Fruit fly (Drosophila melanogaster) whole organism, embryonic: ENCODE results near the gene CG10702.

ENCODE experiments used
- Atf6 ChIP-seq: fragments of 200-800 bp; sonication (Bioruptor generic); IDR thresholded peaks from 2 replicates; pipeline ENCODE4 v1.3.6; 2022; ENCODE audit warnings: missing biosample characterization, missing genetic modification characterization
- BEAF-32 ChIP-seq: fragments of 200-800 bp; sonication (Bioruptor generic); optimal IDR thresholded peaks from 3 replicates; lab custom pipeline; 2017; ENCODE audit warnings: missing biosample characterization, missing genetic modification characterization, mild to moderate bottlenecking, moderate library complexity, missing genetic modification reagents
- CG1024 ChIP-seq: fragments of 200-800 bp; sonication (Bioruptor generic); IDR thresholded peaks from 2 replicates; pipeline ENCODE4 v1.3.6; 2022; ENCODE audit warnings: missing biosample characterization, missing genetic modification characterization
- CG10274 ChIP-seq: fragments of 200-800 bp; sonication (Bioruptor generic); optimal IDR thresholded peaks from 3 replicates; lab custom pipeline; 2017; ENCODE audit warnings: missing biosample characterization, mild to moderate bottlenecking, missing genetic modification characterization
- CG10979 ChIP-seq: fragments of 200-800 bp; sonication (Bioruptor generic); optimal IDR thresholded peaks from 2 replicates; lab custom pipeline; 2018; ENCODE audit warnings: missing biosample characterization, mild to moderate bottlenecking, missing genetic modification characterization, moderate library complexity
- CG12236 ChIP-seq: fragments of 200-800 bp; sonication (Bioruptor generic); optimal IDR thresholded peaks from 2 replicates; lab custom pipeline; 2016; ENCODE audit warnings: missing biosample characterization, missing genetic modification characterization
- CG13624 ChIP-seq: fragments of 200-800 bp; sonication (Bioruptor generic); optimal IDR thresholded peaks from 2 replicates; lab custom pipeline; 2016; ENCODE audit warnings: missing biosample characterization, missing genetic modification characterization
- CG14050 ChIP-seq: fragments of 200-800 bp; sonication (Bioruptor generic); IDR thresholded peaks from 3 replicates; pipeline ENCODE4 v1.3.6; 2022; ENCODE audit warnings: missing biosample characterization, missing genetic modification characterization
- CG18476 ChIP-seq: fragments of 200-800 bp; sonication (Bioruptor generic); optimal IDR thresholded peaks from 2 replicates; lab custom pipeline; 2016; ENCODE audit warnings: missing biosample characterization, mild to moderate bottlenecking, missing genetic modification characterization
- CG18764 ChIP-seq: fragments of 200-800 bp; sonication (Bioruptor generic); optimal IDR thresholded peaks from 3 replicates; lab custom pipeline; 2016; ENCODE audit warnings: missing biosample characterization, missing genetic modification characterization
- CG31365 ChIP-seq: fragments of 200-800 bp; sonication (Bioruptor generic); optimal IDR thresholded peaks from 2 replicates; lab custom pipeline; 2018; ENCODE audit warnings: missing biosample characterization, mild to moderate bottlenecking, missing genetic modification characterization
- CG4360 ChIP-seq: fragments of 200-800 bp; sonication (Bioruptor generic); IDR thresholded peaks from 2 replicates; pipeline ENCODE4 v1.3.6; 2022; ENCODE audit warnings: missing biosample characterization, missing genetic modification characterization
- CG4424 ChIP-seq: fragments of 200-800 bp; sonication (Bioruptor generic); optimal IDR thresholded peaks from 3 replicates; lab custom pipeline; 2016; ENCODE audit warnings: missing biosample characterization, missing genetic modification characterization
- CG6654 ChIP-seq: fragments of 200-800 bp; sonication (Bioruptor generic); optimal IDR thresholded peaks from 2 replicates; lab custom pipeline; 2017; ENCODE audit warnings: missing biosample characterization, mild to moderate bottlenecking, missing genetic modification characterization
- CG6689 ChIP-seq: fragments of 200-800 bp; sonication (Bioruptor generic); IDR thresholded peaks from 2 replicates; pipeline ENCODE4 v1.3.6; 2022; ENCODE audit warnings: missing biosample characterization, missing genetic modification characterization
- CG6813 ChIP-seq: fragments of 200-800 bp; sonication (Bioruptor generic); optimal IDR thresholded peaks from 2 replicates; lab custom pipeline; 2017; ENCODE audit warnings: missing biosample characterization, missing genetic modification characterization, mild to moderate bottlenecking, moderate library complexity, missing genetic modification reagents
- CG7928 ChIP-seq: fragments of 200-800 bp; sonication (Bioruptor generic); optimal IDR thresholded peaks from 2 replicates; lab custom pipeline; 2017; ENCODE audit warnings: missing biosample characterization, mild to moderate bottlenecking, missing genetic modification characterization
- CG8290 ChIP-seq, 3 experiments: fragments of 200-800 bp; sonication (Bioruptor generic); optimal IDR thresholded peaks; 2 replicates each; lab custom pipeline; 2016 to 2019; ENCODE audit warnings: missing biosample characterization in 3 of 3, missing genetic modification characterization in 3 of 3, mild to moderate bottlenecking in 2 of 3, moderate library complexity in 1 of 3
- CG8478 ChIP-seq: fragments of >200 bp; optimal IDR thresholded peaks from 2 replicates; lab custom pipeline; 2018
- CG8765 ChIP-seq: fragments of 200-800 bp; sonication (Bioruptor generic); IDR thresholded peaks from 2 replicates; pipeline ENCODE4 v1.3.6; 2022; ENCODE audit warnings: missing biosample characterization, missing genetic modification characterization
- CG9727 ChIP-seq: fragments of 200-800 bp; sonication (Bioruptor generic); optimal IDR thresholded peaks from 3 replicates; lab custom pipeline; 2017; ENCODE audit warnings: missing biosample characterization, mild to moderate bottlenecking, missing genetic modification characterization
- CG9876 ChIP-seq: fragments of 200-800 bp; sonication (Bioruptor generic); optimal IDR thresholded peaks from 2 replicates; lab custom pipeline; 2016; ENCODE audit warnings: missing biosample characterization, missing genetic modification characterization
- Drgx ChIP-seq: fragments of 200-800 bp; sonication (Bioruptor generic); IDR thresholded peaks from 2 replicates; pipeline ENCODE4 v1.3.6; 2022; ENCODE audit warnings: missing biosample characterization, missing genetic modification characterization
- Fer3 ChIP-seq: fragments of 200-800 bp; sonication (Bioruptor generic); optimal IDR thresholded peaks from 2 replicates; lab custom pipeline; 2018; ENCODE audit warnings: missing biosample characterization, mild to moderate bottlenecking, missing genetic modification characterization, moderate library complexity
- HLH3B ChIP-seq: fragments of 200-800 bp; sonication (Bioruptor generic); IDR thresholded peaks from 2 replicates; pipeline ENCODE4 v1.3.6; 2022; ENCODE audit warnings: missing biosample characterization, missing genetic modification characterization
- Hey ChIP-seq: fragments of 200-800 bp; sonication (Bioruptor generic); optimal IDR thresholded peaks from 3 replicates; lab custom pipeline; 2018; ENCODE audit warnings: missing biosample characterization, mild to moderate bottlenecking, missing genetic modification characterization
- HmgD ChIP-seq: fragments of 200-800 bp; sonication (Bioruptor generic); optimal IDR thresholded peaks from 3 replicates; lab custom pipeline; 2016; ENCODE audit warnings: missing biosample characterization, missing genetic modification characterization
- Mad ChIP-seq: fragments of 200-800 bp; sonication (Bioruptor generic); optimal IDR thresholded peaks from 2 replicates; lab custom pipeline; 2016; ENCODE audit warnings: missing biosample characterization, missing genetic modification characterization
- Sox102F ChIP-seq: fragments of 200-800 bp; sonication (Bioruptor generic); optimal IDR thresholded peaks from 2 replicates; lab custom pipeline; 2018; ENCODE audit warnings: missing biosample characterization, mild to moderate bottlenecking, missing genetic modification characterization, moderate library complexity
- Sry-δ ChIP-seq: fragments of 200-800 bp; sonication (Bioruptor generic); optimal IDR thresholded peaks from 2 replicates; lab custom pipeline; 2016; ENCODE audit warnings: missing biosample characterization, missing genetic modification characterization
- Stat92E ChIP-seq, 3 experiments: fragments of >200 bp in 2 of 3; fragments of 200-800 bp in 1 of 3; sonication (Bioruptor generic) in 1 of 3; optimal IDR thresholded peaks; 2 replicates each; lab custom pipeline; 2017 to 2019; ENCODE audit warnings: missing biosample characterization in 3 of 3, missing genetic modification characterization in 3 of 3, mild to moderate bottlenecking in 1 of 3, moderate library complexity in 1 of 3
- Taf1 ChIP-seq: fragments of 200-800 bp; sonication (Bioruptor generic); IDR thresholded peaks from 2 replicates; pipeline ENCODE4 v1.3.6; 2022; ENCODE audit warnings: missing biosample characterization, missing genetic modification characterization
- aop ChIP-seq: fragments of 200-800 bp; sonication (Bioruptor generic); IDR thresholded peaks from 2 replicates; pipeline ENCODE4 v1.3.6; 2022; ENCODE audit warnings: missing biosample characterization, missing genetic modification characterization
- bsh ChIP-seq, 2 experiments: fragments of 200-800 bp; sonication (Bioruptor generic); optimal IDR thresholded peaks; 2 replicates each; lab custom pipeline; 2017 to 2018; ENCODE audit warnings: mild to moderate bottlenecking in 2 of 2, missing biosample characterization in 2 of 2, missing genetic modification characterization in 2 of 2, moderate library complexity in 1 of 2
- chif ChIP-seq, 2 experiments: fragments of 200-800 bp; sonication (Bioruptor generic); optimal IDR thresholded peaks; 3 replicates each; lab custom pipeline; 2016; ENCODE audit warnings: missing biosample characterization in 2 of 2, missing genetic modification characterization in 2 of 2
- chm ChIP-seq: fragments of 200-800 bp; sonication (Bioruptor generic); IDR thresholded peaks from 2 replicates; pipeline ENCODE4 v1.3.6; 2022; ENCODE audit warnings: missing biosample characterization, missing genetic modification characterization
- en ChIP-seq: fragments of 200-800 bp; sonication (Bioruptor generic); optimal IDR thresholded peaks from 2 replicates; lab custom pipeline; 2016; ENCODE audit warnings: missing biosample characterization, missing genetic modification characterization
- esg ChIP-seq: fragments of 200-800 bp; sonication (Bioruptor generic); conservative IDR thresholded peaks from 2 replicates; pipeline ENCODE4 v1.3.6; 2022; ENCODE audit warnings: missing biosample characterization, missing genetic modification characterization
- fu2 ChIP-seq: fragments of 200-800 bp; sonication (Bioruptor generic); optimal IDR thresholded peaks from 2 replicates; lab custom pipeline; 2016; ENCODE audit warnings: missing biosample characterization, missing genetic modification characterization
- gt ChIP-seq: fragments of 200-800 bp; sonication (Bioruptor generic); IDR thresholded peaks from 2 replicates; pipeline ENCODE4 v1.3.6; 2022; ENCODE audit warnings: missing biosample characterization, missing genetic modification characterization
- kni ChIP-seq: fragments of 200-800 bp; sonication (Bioruptor generic); optimal IDR thresholded peaks from 3 replicates; lab custom pipeline; 2017; ENCODE audit warnings: mild to moderate bottlenecking, missing biosample characterization, missing genetic modification reagents, missing genetic modification characterization
- pita ChIP-seq: fragments of 200-800 bp; sonication (Bioruptor generic); optimal IDR thresholded peaks from 2 replicates; lab custom pipeline; 2017; ENCODE audit warnings: missing biosample characterization, mild to moderate bottlenecking, missing genetic modification characterization
- salm ChIP-seq: fragments of 200-800 bp; sonication (Bioruptor generic); optimal IDR thresholded peaks from 2 replicates; lab custom pipeline; 2018; ENCODE audit warnings: missing biosample characterization, mild to moderate bottlenecking, missing genetic modification characterization
- schlank ChIP-seq: fragments of 200-800 bp; sonication (Bioruptor generic); optimal IDR thresholded peaks from 2 replicates; lab custom pipeline; 2018; ENCODE audit warnings: missing biosample characterization, mild to moderate bottlenecking, missing genetic modification characterization
- sens-2 ChIP-seq: fragments of 200-800 bp; sonication (Bioruptor generic); IDR thresholded peaks from 2 replicates; pipeline ENCODE4 v1.3.6; 2022; ENCODE audit warnings: missing biosample characterization, missing genetic modification characterization
- sob ChIP-seq: fragments of 200-800 bp; sonication (Bioruptor generic); IDR thresholded peaks from 2 replicates; pipeline ENCODE4 v1.3.6; 2022; ENCODE audit warnings: missing biosample characterization, missing genetic modification characterization
- ssp ChIP-seq: fragments of 200-800 bp; sonication (Bioruptor generic); IDR thresholded peaks from 2 replicates; pipeline ENCODE4 v1.3.6; 2022; ENCODE audit warnings: missing biosample characterization, missing genetic modification characterization
- wor ChIP-seq: fragments of 200-800 bp; sonication (Bioruptor generic); IDR thresholded peaks from 2 replicates; pipeline ENCODE4 v1.3.6; 2022; ENCODE audit warnings: missing biosample characterization, missing genetic modification characterization
- zf30C ChIP-seq: fragments of 200-800 bp; sonication (Bioruptor generic); optimal IDR thresholded peaks from 3 replicates; lab custom pipeline; 2018; ENCODE audit warnings: missing biosample characterization, mild to moderate bottlenecking, missing genetic modification characterization

CG10702 gene

dm6 chr2L:19023972-19024743 is 45.5 kb downstream of the CG10702 start (continued):
- TF ChIP-seq sens-2 (GFP tag; lab: Robert Waterston, UW) (no peak), CG7928 (GFP tag; lab: Kevin White, UChicago) (peak; percentile 27), CG13624 (GFP tag; lab: Kevin White, UChicago) (peak; percentile 5), CG10274 (GFP tag; lab: Kevin White, UChicago) (peak; percentile 9), kni (GFP tag; lab: Kevin White, UChicago) (no peak), schlank (tag; lab: Kevin White, UChicago) (peak; percentile 21), CG18764 (peak; percentile 12), CG31365 (tag; lab: Kevin White, UChicago) (no peak), CG8290 (GFP tag; optimal IDR thresholded peaks at IDR 0.05; lab: Kevin White, UChicago) (no peak), CG8290 (tag; optimal IDR thresholded peaks at IDR 0.05; lab: Kevin White, UChicago) (peak in 1 of 2 experiments; percentile 22), CG10979 (tag; lab: Kevin White, UChicago) (peak; percentile 69), Atf6 (peak; percentile 70), Hey (peak; percentile 80), CG4424 (GFP tag; lab: Kevin White, UChicago) (peak; percentile 43), CG6654 (GFP tag; lab: Kevin White, UChicago) (peak; percentile 23), CG9727 (GFP tag; lab: Kevin White, UChicago) (peak; percentile 70), HLH3B (0 out of 2 replicates have a peak, but pooled peaks have one; percentile 46), fu2 (GFP tag; lab: Kevin White, UChicago) (no peak), sob (GFP tag; lab: Robert Waterston, UW) (peak; percentile 28; the same call in 1 of the 2 replicates), chif (GFP tag; optimal IDR thresholded peaks at IDR 0.05; lab: Kevin White, UChicago) (no peak), bsh (GFP tag; optimal IDR thresholded peaks at IDR 0.05; lab: Kevin White, UChicago) (peak in 1 of 2 experiments; percentile 64), Stat92E (GFP tag; optimal IDR thresholded peaks at IDR 0.05; lab: Kevin White, UChicago) (no peak), salm (tag; lab: Kevin White, UChicago) (no peak), Sry-δ (no peak), gt (no peak), Sox102F (GFP tag; lab: Kevin White, UChicago) (peak; percentile 75), Drgx (GFP tag; lab: Robert Waterston, UW) (no peak), HmgD (GFP tag; lab: Kevin White, UChicago) (no peak), CG4360 (GFP tag; lab: Robert Waterston, UW) (no peak), chm (GFP tag; lab: Robert Waterston, UW) (0 out of 2 replicates have a peak, but pooled peaks have one; percentile 16), CG8765 (no peak), CG12236 (no peak), CG1024 (GFP tag; lab: Robert Waterston, UW) (no peak), ssp (no peak), CG6689 (GFP tag; lab: Robert Waterston, UW) (peak; percentile 73), aop (GFP tag; lab: Robert Waterston, UW) (no peak), en (GFP tag; lab: Kevin White, UChicago) (no peak), Fer3 (tag; lab: Kevin White, UChicago) (peak; percentile 77), CG14050 (no peak), BEAF-32 (GFP tag; lab: Kevin White, UChicago) (no peak), pita (GFP tag; lab: Kevin White, UChicago) (no peak), CG8478 (lab: Kevin White, UChicago) (no peak), CG9876 (GFP tag; lab: Kevin White, UChicago) (no peak), esg (GFP tag; lab: Robert Waterston, UW) (peak; percentile 49; the same call in 1 of the 2 replicates), Mad (no peak), zf30C (peak; percentile 51), CG18476 (GFP tag; lab: Kevin White, UChicago) (peak; percentile 35), Taf1 (GFP tag; lab: Robert Waterston, UW) (no peak), wor (GFP tag; lab: Robert Waterston, UW) (peak; percentile 47; the same call in 1 of the 2 replicates), CG6813 (peak; percentile 46)
